Worm (Caenorhabditis elegans): ENCODE data around the gene F28H7.7.

The F28H7.7 gene

ce11 chrV:10722595-10722994 lies 31.4 kb downstream of the F28H7.7 start:
- TF ChIP-seq pqm-1 (tag; optimal IDR thresholded peaks at IDR 0.05) (no peak), egl-13 (tag; optimal IDR thresholded peaks at IDR 0.05) (no peak), pax-3 (tag; optimal IDR thresholded peaks at IDR 0.05) (no peak), sup-37 (GFP tag; optimal IDR thresholded peaks at IDR 0.05) (no peak), jun-1 (tag; optimal IDR thresholded peaks at IDR 0.05) (no peak), unc-30 (tag; optimal IDR thresholded peaks at IDR 0.05) (no peak), mep-1 (tag; optimal IDR thresholded peaks at IDR 0.05) (no peak), nhr-28 (tag; optimal IDR thresholded peaks at IDR 0.05) (no peak), mab-9 (GFP tag; IDR thresholded peaks at IDR 0.05) (no peak), ceh-88 (GFP tag; IDR thresholded peaks at IDR 0.05) (no peak), hlh-4 (tag; optimal IDR thresholded peaks at IDR 0.05) (no peak), nhr-11 (tag; optimal IDR thresholded peaks at IDR 0.05) (no peak), unc-130 (tag; optimal IDR thresholded peaks at IDR 0.05) (peak; percentile 31), ztf-4 (tag; optimal IDR thresholded peaks at IDR 0.05) (peak; percentile 43), nhr-19 (GFP tag; conservative IDR thresholded peaks at IDR 0.05) (no peak), efl-1 (optimal IDR thresholded peaks at IDR 0.05) (no peak), efl-1 (GFP tag; optimal IDR thresholded peaks at IDR 0.05 in 1 of 2) (peak in 1 of 2 experiments; percentile 91), nhr-84 (tag; optimal IDR thresholded peaks at IDR 0.05) (no peak), snu-23 (GFP tag; optimal IDR thresholded peaks at IDR 0.05) (peak; percentile 17), lin-14 (GFP tag; optimal IDR thresholded peaks at IDR 0.05) (no peak), elt-3 (tag; optimal IDR thresholded peaks at IDR 0.05) (peak in 1 of 6 experiments; percentile 47), tlp-1 (tag; optimal IDR thresholded peaks at IDR 0.05) (no peak), aha-1 (tag; optimal IDR thresholded peaks at IDR 0.05) (no peak), unc-98 (GFP tag; IDR thresholded peaks at IDR 0.05) (no peak), nhr-71 (tag; optimal IDR thresholded peaks at IDR 0.05) (peak; percentile 44), snpc-4 (tag; optimal IDR thresholded peaks at IDR 0.05) (no peak), ceh-90 (tag; optimal IDR thresholded peaks at IDR 0.05) (no peak), fkh-4 (tag; optimal IDR thresholded peaks at IDR 0.05; ENCODE audit: borderline replicate concordance) (no peak), xbp-1 (tag; optimal IDR thresholded peaks at IDR 0.05) (no peak), tbx-2 (tag; optimal IDR thresholded peaks at IDR 0.05) (peak; percentile 13), mdl-1 (tag; optimal IDR thresholded peaks at IDR 0.05) (peak in 1 of 2 experiments; percentile 62), alr-1 (tag; optimal IDR thresholded peaks at IDR 0.05; ENCODE audit: borderline replicate concordance) (no peak), ceh-82 (tag; optimal IDR thresholded peaks at IDR 0.05) (no peak), elt-2 (tag; optimal IDR thresholded peaks at IDR 0.05) (no peak), C04F5.9 (tag; optimal IDR thresholded peaks at IDR 0.05) (no peak), grh-1 (GFP tag; IDR thresholded peaks at IDR 0.05) (no peak), fkh-10 (GFP tag; optimal IDR thresholded peaks at IDR 0.05) (no peak), ama-1 (optimal IDR thresholded peaks at IDR 0.05) (no peak), lin-35 (GFP tag; optimal IDR thresholded peaks at IDR 0.05) (peak in 1 of 2 experiments; percentile 77), dpl-1 (GFP tag; optimal IDR thresholded peaks at IDR 0.05) (peak in 1 of 3 experiments; percentile 23), nhr-12 (tag; optimal IDR thresholded peaks at IDR 0.05) (no peak), lin-39 (tag; optimal IDR thresholded peaks at IDR 0.05) (no peak), ceh-63 (GFP tag; optimal IDR thresholded peaks at IDR 0.05) (no peak), nhr-90 (tag; optimal IDR thresholded peaks at IDR 0.05; ENCODE audit: poor library complexity) (no peak), skn-1 (tag; optimal IDR thresholded peaks at IDR 0.05) (no peak), zip-4 (GFP tag; optimal IDR thresholded peaks at IDR 0.05) (no peak), nhr-85 (tag) (peak; percentile 86), blmp-1 (tag; optimal IDR thresholded peaks at IDR 0.05) (peak; percentile 63), aly-2 (tag; optimal IDR thresholded peaks at IDR 0.05) (no peak), Y116A8C.19 (tag; optimal IDR thresholded peaks at IDR 0.05; ENCODE audit: borderline replicate concordance) (no peak), isw-1 (GFP tag; IDR thresholded peaks at IDR 0.05) (no peak), nhr-20 (tag; optimal IDR thresholded peaks at IDR 0.05) (peak; percentile 56), efl-3 (GFP tag; optimal IDR thresholded peaks at IDR 0.05) (no peak), rnt-1 (tag; optimal IDR thresholded peaks at IDR 0.05) (no peak), swsn-7 (tag; optimal IDR thresholded peaks at IDR 0.05) (no peak)

Measured in whole organism, L1 larva.